Worm (Caenorhabditis elegans) whole organism, late embryonic: ENCODE data around the gene nid-1.

Experiments
- C08G9.2 ChIP-seq: sonication (generic microtip); optimal IDR thresholded peaks from 2 replicates; lab custom pipeline; 2016; ENCODE audit warnings: mild to moderate bottlenecking, missing genetic modification characterization, moderate library complexity, missing compliant biosample characterization
- F13H6.1 ChIP-seq: sonication (generic microtip); optimal IDR thresholded peaks from 2 replicates; lab custom pipeline; 2016; ENCODE audit warnings: missing genetic modification characterization, missing compliant biosample characterization
- K02D7.2 ChIP-seq: sonication (generic microtip); optimal IDR thresholded peaks from 2 replicates; lab custom pipeline; 2017; ENCODE audit warnings: mild to moderate bottlenecking, missing genetic modification characterization, missing compliant biosample characterization
- K09A11.1 ChIP-seq: sonication (generic microtip); optimal IDR thresholded peaks from 2 replicates; lab custom pipeline; 2017; ENCODE audit warnings: antibody characterized with exemption, mild to moderate bottlenecking, missing genetic modification characterization, missing compliant biosample characterization; ENCODE audit not compliant: insufficient read depth
- T23F11.4 ChIP-seq: fragments of 200-800 bp; sonication (Bioruptor generic); optimal IDR thresholded peaks from 2 replicates; lab custom pipeline; 2018; ENCODE audit warnings: mild to moderate bottlenecking, missing genetic modification characterization, missing compliant biosample characterization
- Y22D7AL.16 ChIP-seq: sonication (generic microtip); optimal IDR thresholded peaks from 2 replicates; lab custom pipeline; 2016; ENCODE audit warnings: missing genetic modification characterization, missing compliant biosample characterization
- ceh-14 ChIP-seq: sonication (generic microtip); optimal IDR thresholded peaks from 2 replicates; lab custom pipeline; 2016; ENCODE audit warnings: missing genotype, missing genetic modification characterization, missing compliant biosample characterization
- ceh-18 ChIP-seq: sonication (generic microtip); optimal IDR thresholded peaks from 2 replicates; lab custom pipeline; 2016; ENCODE audit warnings: missing genetic modification characterization, missing compliant biosample characterization
- ceh-19 ChIP-seq: fragments of 200-800 bp; sonication (Bioruptor generic); optimal IDR thresholded peaks from 2 replicates; lab custom pipeline; 2018; ENCODE audit warnings: mild to moderate bottlenecking, missing genetic modification characterization, missing compliant biosample characterization
- ceh-2 ChIP-seq: sonication (generic microtip); optimal IDR thresholded peaks from 2 replicates; lab custom pipeline; 2016; ENCODE audit warnings: missing genotype, missing genetic modification characterization, missing compliant biosample characterization
- ceh-22 ChIP-seq: sonication (generic microtip); optimal IDR thresholded peaks from 2 replicates; lab custom pipeline; 2017; ENCODE audit warnings: missing biosample characterization, missing genetic modification characterization
- ceh-24 ChIP-seq: sonication (generic microtip); optimal IDR thresholded peaks from 2 replicates; lab custom pipeline; 2016; ENCODE audit warnings: mild to moderate bottlenecking, missing genetic modification characterization, missing compliant biosample characterization
- ceh-30 ChIP-seq: fragments of 150-350 bp; optimal IDR thresholded peaks from 2 replicates; lab custom pipeline; 2014; ENCODE audit warnings: missing biosample characterization, missing genetic modification characterization
- ceh-31 ChIP-seq: sonication (generic microtip); optimal IDR thresholded peaks from 2 replicates; lab custom pipeline; 2016; ENCODE audit warnings: missing genetic modification characterization, missing compliant biosample characterization
- ceh-45 ChIP-seq: fragments of 200-800 bp; sonication (Bioruptor generic); IDR thresholded peaks from 2 replicates; pipeline ENCODE4 v1.3.6; 2022; ENCODE audit warnings: missing genetic modification reagents, missing genetic modification characterization, missing compliant biosample characterization
- ceh-6 ChIP-seq: fragments of 200-800 bp; sonication (Bioruptor generic); optimal IDR thresholded peaks from 2 replicates; lab custom pipeline; 2018; ENCODE audit warnings: mild to moderate bottlenecking, missing genetic modification characterization, missing compliant biosample characterization
- ceh-9 ChIP-seq: sonication (generic microtip); optimal IDR thresholded peaks from 2 replicates; lab custom pipeline; 2016; ENCODE audit warnings: mild to moderate bottlenecking, missing genetic modification characterization, inconsistent platforms, missing compliant biosample characterization
- che-1 ChIP-seq: sonication (generic microtip); optimal IDR thresholded peaks from 2 replicates; lab custom pipeline; 2016; ENCODE audit warnings: mild to moderate bottlenecking, missing genetic modification characterization, missing compliant biosample characterization
- fax-1 ChIP-seq: sonication (generic microtip); optimal IDR thresholded peaks from 2 replicates; lab custom pipeline; 2016; ENCODE audit warnings: missing genotype, missing genetic modification characterization, missing compliant biosample characterization
- fkh-10 ChIP-seq: fragments of 150-350 bp; optimal IDR thresholded peaks from 2 replicates; lab custom pipeline; 2014; ENCODE audit warnings: missing biosample characterization, missing genetic modification reagents, missing genetic modification characterization
- hlh-13 ChIP-seq: fragments of 200-800 bp; sonication (Bioruptor generic); optimal IDR thresholded peaks from 2 replicates; lab custom pipeline; 2018; ENCODE audit warnings: mild to moderate bottlenecking, missing genetic modification characterization, missing compliant biosample characterization
- hlh-6 ChIP-seq: sonication (generic microtip); optimal IDR thresholded peaks from 2 replicates; lab custom pipeline; 2016; ENCODE audit warnings: missing genotype, missing genetic modification characterization, missing compliant biosample characterization
- lim-6 ChIP-seq: sonication (generic microtip); optimal IDR thresholded peaks from 2 replicates; lab custom pipeline; 2016; ENCODE audit warnings: missing genetic modification characterization, missing compliant biosample characterization
- madf-2 ChIP-seq: sonication (generic microtip); optimal IDR thresholded peaks from 2 replicates; lab custom pipeline; 2017; ENCODE audit warnings: missing genetic modification characterization, missing compliant biosample characterization
- mec-3 ChIP-seq: sonication (generic microtip); optimal IDR thresholded peaks from 2 replicates; lab custom pipeline; 2016; ENCODE audit warnings: borderline replicate concordance, missing genetic modification characterization, missing compliant biosample characterization
- nfya-1 ChIP-seq: sonication (generic microtip); optimal IDR thresholded peaks from 2 replicates; lab custom pipeline; 2017; ENCODE audit warnings: missing genetic modification characterization, mild to moderate bottlenecking, missing compliant biosample characterization, antibody characterized with exemption, moderate library complexity
- npax-4 ChIP-seq: sonication (generic microtip); optimal IDR thresholded peaks from 2 replicates; lab custom pipeline; 2016; ENCODE audit warnings: missing genetic modification characterization, missing compliant biosample characterization
- odd-2 ChIP-seq: sonication (generic microtip); optimal IDR thresholded peaks from 2 replicates; lab custom pipeline; 2017; ENCODE audit warnings: antibody characterized with exemption, mild to moderate bottlenecking, missing genetic modification characterization, missing compliant biosample characterization
- pax-1 ChIP-seq: fragments of 150-350 bp; optimal IDR thresholded peaks from 2 replicates; lab custom pipeline; 2014; ENCODE audit warnings: missing biosample characterization, missing genetic modification characterization
- pha-2 ChIP-seq: sonication (generic microtip); optimal IDR thresholded peaks from 2 replicates; lab custom pipeline; 2017; ENCODE audit warnings: mild to moderate bottlenecking, missing genetic modification characterization, missing compliant biosample characterization
- pha-4 ChIP-seq: fragments of 150-350 bp; optimal IDR thresholded peaks from 2 replicates; lab custom pipeline; 2018; ENCODE audit warnings: missing biosample characterization, missing genetic modification reagents, missing genetic modification characterization
- sdc-2 ChIP-seq: sonication (generic microtip); optimal IDR thresholded peaks from 2 replicates; lab custom pipeline; 2016; ENCODE audit warnings: missing genotype, missing genetic modification characterization, missing compliant biosample characterization
- syd-9 ChIP-seq: sonication (generic microtip); optimal IDR thresholded peaks from 2 replicates; lab custom pipeline; 2016; ENCODE audit warnings: mild to moderate bottlenecking, missing genetic modification characterization, moderate library complexity, missing compliant biosample characterization
- unc-3 ChIP-seq, 2 experiments: fragments of 200-800 bp in 1 of 2; sonication (Bioruptor generic) in 1 of 2; sonication (generic microtip) in 1 of 2; conservative IDR thresholded peaks in 1 of 2; optimal IDR thresholded peaks in 1 of 2; 2 replicates each; pipeline versions ENCODE4 v1.3.6 to Lab custom; 2016 to 2022; ENCODE audit warnings: missing compliant biosample characterization in 2 of 2, missing genetic modification characterization in 2 of 2, missing genetic modification reagents in 1 of 2
- unc-86 ChIP-seq: sonication (generic microtip); optimal IDR thresholded peaks from 2 replicates; lab custom pipeline; 2016; ENCODE audit warnings: missing genetic modification characterization, missing compliant biosample characterization
- zip-5 ChIP-seq: sonication (generic microtip); optimal IDR thresholded peaks from 2 replicates; lab custom pipeline; 2016; ENCODE audit warnings: missing genetic modification characterization, missing compliant biosample characterization
- ztf-16 ChIP-seq: sonication (generic microtip); optimal IDR thresholded peaks from 2 replicates; lab custom pipeline; 2017; ENCODE audit warnings: missing genetic modification characterization, missing compliant biosample characterization

The nid-1 gene

DNA sequence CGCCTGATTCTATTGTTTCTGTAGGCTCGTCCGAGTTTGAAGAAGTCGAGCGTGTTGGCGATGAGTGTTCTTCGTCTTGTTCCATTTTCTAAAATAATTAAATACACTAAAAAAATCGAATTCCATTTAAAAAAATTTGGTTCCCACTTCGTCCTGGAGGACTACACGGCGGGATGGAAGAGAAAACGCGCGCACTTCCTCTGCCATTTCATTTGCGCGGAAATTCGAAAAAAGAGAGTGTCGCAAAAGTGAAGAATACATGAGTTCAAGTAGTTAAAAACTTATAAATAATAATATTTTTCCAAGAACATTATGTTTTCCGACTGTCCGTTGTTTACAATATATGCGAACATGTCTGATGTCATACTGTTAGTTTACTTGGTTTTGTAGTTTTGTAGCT, 40.0 kb upstream of the nid-1 start, which contains the start of gene T07F10.3 (continued):
- TF ChIP-seq F13H6.1 (tag; lab: Kevin White, UChicago) (peak; percentile 86), fax-1 (tag; lab: Kevin White, UChicago) (peak; percentile 84), unc-86 (tag; lab: Kevin White, UChicago) (peak; percentile 66), ceh-18 (tag; lab: Kevin White, UChicago) (peak; percentile 38), K02D7.2 (tag; lab: Kevin White, UChicago) (no peak), ceh-2 (tag; lab: Kevin White, UChicago) (peak; percentile 96), zip-5 (peak; percentile 92), lim-6 (peak; percentile 86), Y22D7AL.16 (tag; lab: Kevin White, UChicago) (peak; percentile 35), madf-2 (tag; lab: Kevin White, UChicago) (peak; percentile 54), ceh-31 (peak; percentile 99)

- TF ChIP-seq pha-2 (tag; lab: Kevin White, UChicago) (no peak), madf-2 (tag; lab: Kevin White, UChicago) (no peak), odd-2 (tag; lab: Kevin White, UChicago) (no peak), hlh-6 (tag; lab: Kevin White, UChicago) (no peak), che-1 (tag; lab: Kevin White, UChicago) (no peak), hlh-13 (GFP tag; lab: Kevin White, UChicago) (no peak), Y22D7AL.16 (tag; lab: Kevin White, UChicago) (no peak), nfya-1 (tag; lab: Kevin White, UChicago) (no peak), ceh-14 (tag; lab: Kevin White, UChicago) (no peak), ceh-22 (tag; lab: Kevin White, UChicago) (no peak), ceh-24 (no peak), npax-4 (tag; lab: Kevin White, UChicago) (no peak), ceh-6 (GFP tag; lab: Kevin White, UChicago) (no peak), syd-9 (no peak), K09A11.1 (tag; lab: Kevin White, UChicago) (no peak), pha-4 (tag; lab: Kevin White, UChicago) (no peak), ceh-9 (no peak), ceh-45 (GFP tag; lab: Robert Waterston, UW) (no peak), pax-1 (tag; lab: Kevin White, UChicago) (no peak), ztf-16 (tag; lab: Kevin White, UChicago) (no peak)
Observed at ce11 chrV:12870740-12871139, 39.2 kb upstream of the nid-1 start.

ce11 chrV:12871753-12872152, 38.2 kb upstream of the nid-1 start, which contains the start of gene bus-19:
TSS of gene bus-19 (plus strand) at chrV:12872053.
- TF ChIP-seq fkh-10 (GFP tag; lab: Kevin White, UChicago) (no peak), unc-3 (GFP tag; conservative IDR thresholded peaks at IDR 0.05; lab: Robert Waterston, UW) (no peak), unc-3 (tag; optimal IDR thresholded peaks at IDR 0.05; lab: Kevin White, UChicago) (no peak), C08G9.2 (tag; lab: Kevin White, UChicago) (no peak), ceh-19 (GFP tag; lab: Kevin White, UChicago) (no peak), sdc-2 (tag; lab: Kevin White, UChicago) (no peak), T23F11.4 (GFP tag; lab: Kevin White, UChicago) (no peak), syd-9 (no peak), odd-2 (tag; lab: Kevin White, UChicago) (no peak), pha-4 (tag; lab: Kevin White, UChicago) (no peak), mec-3 (tag; lab: Kevin White, UChicago) (no peak), ceh-22 (tag; lab: Kevin White, UChicago) (no peak), ceh-30 (tag; lab: Kevin White, UChicago) (no peak), nfya-1 (tag; lab: Kevin White, UChicago) (no peak)
